Worm (Caenorhabditis elegans) whole organism, late embryonic: ENCODE results near the gene rsr-2.

Source experiments
- C08G9.2 ChIP-seq: sonication (generic microtip); optimal IDR thresholded peaks from 2 replicates; lab custom pipeline; 2016; ENCODE audit warnings: mild to moderate bottlenecking, missing genetic modification characterization, moderate library complexity, missing compliant biosample characterization
- C38D4.7 ChIP-seq: fragments of 200-800 bp; sonication (Bioruptor generic); optimal IDR thresholded peaks from 2 replicates; lab custom pipeline; 2018; ENCODE audit warnings: mild to moderate bottlenecking, missing genetic modification characterization, moderate library complexity, missing compliant biosample characterization
- F13H6.1 ChIP-seq: sonication (generic microtip); optimal IDR thresholded peaks from 2 replicates; lab custom pipeline; 2016; ENCODE audit warnings: missing genetic modification characterization, missing compliant biosample characterization
- ahr-1 ChIP-seq: sonication (generic microtip); optimal IDR thresholded peaks from 2 replicates; lab custom pipeline; 2016; ENCODE audit warnings: missing genetic modification characterization, missing compliant biosample characterization
- ceh-24 ChIP-seq: sonication (generic microtip); optimal IDR thresholded peaks from 2 replicates; lab custom pipeline; 2016; ENCODE audit warnings: mild to moderate bottlenecking, missing genetic modification characterization, missing compliant biosample characterization
- ceh-34 ChIP-seq: sonication (generic microtip); optimal IDR thresholded peaks from 2 replicates; lab custom pipeline; 2016; ENCODE audit warnings: mild to moderate bottlenecking, missing genetic modification characterization, missing compliant biosample characterization
- ceh-48 ChIP-seq: sonication (generic microtip); optimal IDR thresholded peaks from 2 replicates; lab custom pipeline; 2016; ENCODE audit warnings: missing genetic modification characterization, inconsistent platforms, missing compliant biosample characterization
- ceh-6 ChIP-seq: fragments of 200-800 bp; sonication (Bioruptor generic); optimal IDR thresholded peaks from 2 replicates; lab custom pipeline; 2018; ENCODE audit warnings: mild to moderate bottlenecking, missing genetic modification characterization, missing compliant biosample characterization
- ceh-9 ChIP-seq: sonication (generic microtip); optimal IDR thresholded peaks from 2 replicates; lab custom pipeline; 2016; ENCODE audit warnings: mild to moderate bottlenecking, missing genetic modification characterization, inconsistent platforms, missing compliant biosample characterization
- che-1 ChIP-seq: sonication (generic microtip); optimal IDR thresholded peaks from 2 replicates; lab custom pipeline; 2016; ENCODE audit warnings: mild to moderate bottlenecking, missing genetic modification characterization, missing compliant biosample characterization
- dmd-4 ChIP-seq: sonication (generic microtip); optimal IDR thresholded peaks from 2 replicates; lab custom pipeline; 2016; ENCODE audit warnings: borderline replicate concordance, missing genetic modification characterization, missing compliant biosample characterization
- dve-1 ChIP-seq: sonication (generic microtip); optimal IDR thresholded peaks from 2 replicates; lab custom pipeline; 2017; ENCODE audit warnings: antibody characterized with exemption, mild to moderate bottlenecking, missing genetic modification characterization, missing compliant biosample characterization
- elt-4 ChIP-seq: sonication (generic microtip); optimal IDR thresholded peaks from 2 replicates; lab custom pipeline; 2016; ENCODE audit warnings: missing genetic modification characterization, missing compliant biosample characterization
- ets-4 ChIP-seq: sonication (generic microtip); optimal IDR thresholded peaks from 2 replicates; lab custom pipeline; 2016; ENCODE audit warnings: missing genetic modification characterization, missing compliant biosample characterization
- gmeb-2 ChIP-seq: sonication (generic microtip); optimal IDR thresholded peaks from 2 replicates; lab custom pipeline; 2016; ENCODE audit warnings: missing genetic modification characterization, inconsistent platforms, missing compliant biosample characterization
- hlh-13 ChIP-seq: fragments of 200-800 bp; sonication (Bioruptor generic); optimal IDR thresholded peaks from 2 replicates; lab custom pipeline; 2018; ENCODE audit warnings: mild to moderate bottlenecking, missing genetic modification characterization, missing compliant biosample characterization
- hlh-15 ChIP-seq: sonication (generic microtip); optimal IDR thresholded peaks from 2 replicates; lab custom pipeline; 2016; ENCODE audit warnings: missing genetic modification characterization, missing compliant biosample characterization
- hlh-30 ChIP-seq: sonication (generic microtip); optimal IDR thresholded peaks from 2 replicates; lab custom pipeline; 2017; ENCODE audit warnings: antibody characterized with exemption, missing genetic modification characterization, missing compliant biosample characterization; ENCODE audit not compliant: insufficient read depth
- hlh-6 ChIP-seq: sonication (generic microtip); optimal IDR thresholded peaks from 2 replicates; lab custom pipeline; 2016; ENCODE audit warnings: missing genotype, missing genetic modification characterization, missing compliant biosample characterization
- lim-6 ChIP-seq: sonication (generic microtip); optimal IDR thresholded peaks from 2 replicates; lab custom pipeline; 2016; ENCODE audit warnings: missing genetic modification characterization, missing compliant biosample characterization
- lin-11 ChIP-seq: fragments of 200-800 bp; sonication (Bioruptor generic); optimal IDR thresholded peaks from 2 replicates; lab custom pipeline; 2018; ENCODE audit warnings: mild to moderate bottlenecking, missing genetic modification characterization, missing compliant biosample characterization
- madf-2 ChIP-seq: sonication (generic microtip); optimal IDR thresholded peaks from 2 replicates; lab custom pipeline; 2017; ENCODE audit warnings: missing genetic modification characterization, missing compliant biosample characterization
- mec-3 ChIP-seq: sonication (generic microtip); optimal IDR thresholded peaks from 2 replicates; lab custom pipeline; 2016; ENCODE audit warnings: borderline replicate concordance, missing genetic modification characterization, missing compliant biosample characterization
- nhr-232 ChIP-seq: sonication (generic microtip); optimal IDR thresholded peaks from 2 replicates; lab custom pipeline; 2016; ENCODE audit warnings: missing genetic modification characterization, missing compliant biosample characterization
- npax-4 ChIP-seq: sonication (generic microtip); optimal IDR thresholded peaks from 2 replicates; lab custom pipeline; 2016; ENCODE audit warnings: missing genetic modification characterization, missing compliant biosample characterization
- pag-3 ChIP-seq: sonication (generic microtip); optimal IDR thresholded peaks from 2 replicates; lab custom pipeline; 2016; ENCODE audit warnings: missing compliant biosample characterization, missing genetic modification characterization, borderline replicate concordance
- pat-9 ChIP-seq: fragments of 200-800 bp; sonication (Bioruptor generic); optimal IDR thresholded peaks from 2 replicates; lab custom pipeline; 2018; ENCODE audit warnings: mild to moderate bottlenecking, missing genetic modification characterization, moderate library complexity, missing compliant biosample characterization
- pax-1 ChIP-seq: fragments of 150-350 bp; optimal IDR thresholded peaks from 2 replicates; lab custom pipeline; 2014; ENCODE audit warnings: missing biosample characterization, missing genetic modification characterization
- pha-4 ChIP-seq: fragments of 150-350 bp; optimal IDR thresholded peaks from 2 replicates; lab custom pipeline; 2018; ENCODE audit warnings: missing biosample characterization, missing genetic modification reagents, missing genetic modification characterization
- ref-2 ChIP-seq: sonication (generic microtip); optimal IDR thresholded peaks from 2 replicates; lab custom pipeline; 2016; ENCODE audit warnings: missing genetic modification characterization, missing compliant biosample characterization
- rnt-1 ChIP-seq: sonication (generic microtip); optimal IDR thresholded peaks from 2 replicates; lab custom pipeline; 2016; ENCODE audit warnings: missing genetic modification characterization, missing compliant biosample characterization
- sox-2 ChIP-seq: fragments of 200-800 bp; sonication (Bioruptor generic); IDR thresholded peaks from 2 replicates; pipeline ENCODE4 v1.3.6; 2022; ENCODE audit warnings: missing genetic modification reagents, missing genetic modification characterization, missing compliant biosample characterization
- sox-4 ChIP-seq: sonication (generic microtip); optimal IDR thresholded peaks from 2 replicates; lab custom pipeline; 2017; ENCODE audit warnings: mild to moderate bottlenecking, missing genetic modification characterization, inconsistent platforms, missing compliant biosample characterization
- tbx-7 ChIP-seq: sonication (generic microtip); optimal IDR thresholded peaks from 2 replicates; lab custom pipeline; 2016; ENCODE audit warnings: missing genotype, missing genetic modification characterization, missing compliant biosample characterization
- ttx-3 ChIP-seq: sonication (generic microtip); optimal IDR thresholded peaks from 2 replicates; lab custom pipeline; 2016; ENCODE audit warnings: missing genetic modification reagents, missing genetic modification characterization, missing compliant biosample characterization
- unc-3 ChIP-seq, 2 experiments: fragments of 200-800 bp in 1 of 2; sonication (Bioruptor generic) in 1 of 2; sonication (generic microtip) in 1 of 2; conservative IDR thresholded peaks in 1 of 2; optimal IDR thresholded peaks in 1 of 2; 2 replicates each; pipeline versions ENCODE4 v1.3.6 to Lab custom; 2016 to 2022; ENCODE audit warnings: missing compliant biosample characterization in 2 of 2, missing genetic modification characterization in 2 of 2, missing genetic modification reagents in 1 of 2
- unc-42 ChIP-seq: sonication (generic microtip); optimal IDR thresholded peaks from 2 replicates; lab custom pipeline; 2016; ENCODE audit warnings: missing genotype, missing genetic modification characterization, missing compliant biosample characterization
- unc-55 ChIP-seq: sonication (generic microtip); optimal IDR thresholded peaks from 2 replicates; lab custom pipeline; 2017; ENCODE audit warnings: missing biosample characterization, missing genetic modification reagents, missing genetic modification characterization
- unc-86 ChIP-seq: sonication (generic microtip); optimal IDR thresholded peaks from 2 replicates; lab custom pipeline; 2016; ENCODE audit warnings: missing genetic modification characterization, missing compliant biosample characterization
- zip-5 ChIP-seq: sonication (generic microtip); optimal IDR thresholded peaks from 2 replicates; lab custom pipeline; 2016; ENCODE audit warnings: missing genetic modification characterization, missing compliant biosample characterization

rsr-2 gene

ce11 chrII:12228005-12228404 lies 2.8 kb downstream of the rsr-2 start, which contains the start of gene sinh-1:
Gene sinh-1 (plus strand): TSS chrII:12228305.
- TF ChIP-seq rnt-1 (tag; lab: Kevin White, UChicago) (no peak), ceh-48 (tag; lab: Kevin White, UChicago) (no peak), nhr-232 (tag; lab: Kevin White, UChicago) (no peak), lin-11 (tag; lab: Kevin White, UChicago) (no peak), madf-2 (tag; lab: Kevin White, UChicago) (no peak), C08G9.2 (tag; lab: Kevin White, UChicago) (no peak), dmd-4 (no peak), che-1 (tag; lab: Kevin White, UChicago) (no peak), zip-5 (tag; lab: Kevin White, UChicago) (no peak), unc-42 (tag; lab: Kevin White, UChicago) (no peak), hlh-15 (tag; lab: Kevin White, UChicago) (no peak), pha-4 (tag; lab: Kevin White, UChicago) (no peak), elt-4 (no peak), mec-3 (no peak), ceh-24 (tag; lab: Kevin White, UChicago) (no peak), pax-1 (tag; lab: Kevin White, UChicago) (no peak), dve-1 (tag; lab: Kevin White, UChicago) (no peak), ets-4 (tag; lab: Kevin White, UChicago) (no peak), unc-3 (GFP tag; conservative IDR thresholded peaks at IDR 0.05; lab: Robert Waterston, UW) (no peak), unc-3 (tag; optimal IDR thresholded peaks at IDR 0.05; lab: Kevin White, UChicago) (no peak), ceh-6 (no peak)

- TF ChIP-seq nhr-232 (tag; lab: Kevin White, UChicago) (no peak), ceh-48 (tag; lab: Kevin White, UChicago) (no peak), pag-3 (no peak), F13H6.1 (tag; lab: Kevin White, UChicago) (no peak), hlh-15 (tag; lab: Kevin White, UChicago) (no peak), elt-4 (no peak), hlh-6 (tag; lab: Kevin White, UChicago) (no peak), ets-4 (tag; lab: Kevin White, UChicago) (no peak), gmeb-2 (no peak), rnt-1 (tag; lab: Kevin White, UChicago) (no peak), ahr-1 (tag; lab: Kevin White, UChicago) (no peak), ref-2 (tag; lab: Kevin White, UChicago) (no peak)
Observed at ce11 chrII:12237555-12237954, 12.4 kb downstream of the rsr-2 start.

ce11 chrII:12239449-12239848 lies 14.3 kb downstream of the rsr-2 start:
- TF ChIP-seq ceh-9 (tag; lab: Kevin White, UChicago) (no peak), elt-4 (no peak), tbx-7 (no peak), lim-6 (tag; lab: Kevin White, UChicago) (no peak), npax-4 (no peak), hlh-13 (GFP tag; lab: Kevin White, UChicago) (no peak), pat-9 (tag; lab: Kevin White, UChicago) (no peak)

- TF ChIP-seq che-1 (tag; lab: Kevin White, UChicago) (no peak), hlh-30 (tag; lab: Kevin White, UChicago) (no peak), pat-9 (tag; lab: Kevin White, UChicago) (no peak), unc-42 (tag; lab: Kevin White, UChicago) (no peak), sox-4 (tag; lab: Kevin White, UChicago) (no peak), dmd-4 (no peak), unc-3 (GFP tag; conservative IDR thresholded peaks at IDR 0.05; lab: Robert Waterston, UW) (no peak), unc-3 (tag; optimal IDR thresholded peaks at IDR 0.05; lab: Kevin White, UChicago) (no peak), unc-86 (tag; lab: Kevin White, UChicago) (no peak), ttx-3 (no peak), lin-11 (tag; lab: Kevin White, UChicago) (no peak), pag-3 (no peak), pax-1 (tag; lab: Kevin White, UChicago) (no peak), sox-2 (GFP tag; lab: Robert Waterston, UW) (no peak), ahr-1 (tag; lab: Kevin White, UChicago) (no peak), C38D4.7 (GFP tag; lab: Kevin White, UChicago) (no peak), F13H6.1 (tag; lab: Kevin White, UChicago) (no peak), unc-55 (GFP tag; lab: Kevin White, UChicago) (no peak), ceh-6 (no peak), ceh-34 (no peak)
- TF ChIP-seq, all 69 proteins: peak for 0
Observed at ce11 chrII:12240088-12240487, 14.9 kb downstream of the rsr-2 start, which contains the start of gene txdc-12.1. Gene txdc-12.1 (plus strand): TSS chrII:12240388.
